Worm (Caenorhabditis elegans): ENCODE measurements around the gene srr-7.
"Not testable (repeated sequence)": the region's sequence is repeated elsewhere in the genome, so short reads cannot be mapped to it uniquely, and the experiment has no call there.

srr-7 gene

ce11 chrV:15115968-15116367 lies 12.1 kb upstream of the srr-7 start, which contains the start of gene T01G5.8:
Gene T01G5.8, plus strand, starts transcription at chrV:15116268.
- TF ChIP-seq unc-62 (GFP tag; optimal IDR thresholded peaks at IDR 0.05), result not testable (repeated sequence)

ce11 chrV:15119517-15119916 lies 8.5 kb upstream of the srr-7 start, which contains the start of gene flor-1:
Gene flor-1, minus strand, starts transcription at chrV:15119617.
- TF ChIP-seq unc-62 (GFP tag; optimal IDR thresholded peaks at IDR 0.05), result no peak

- not testable (repeated sequence) for TF ChIP-seq unc-62 (GFP tag; optimal IDR thresholded peaks at IDR 0.05)
Measured at ce11 chrV:15125162-15125561, 2.9 kb upstream of the srr-7 start, which contains the start of gene ugt-30. Gene ugt-30, minus strand, starts transcription at chrV:15125262.

ce11 chrV:15127413-15127812 lies 642 bp upstream of the srr-7 start, which contains the start of gene srj-27:
Gene srj-27, minus strand, starts transcription at chrV:15127513.
- TF ChIP-seq unc-62 (GFP tag; optimal IDR thresholded peaks at IDR 0.05), result no peak

ce11 chrV:15132423-15132822 lies 4.4 kb downstream of the srr-7 start, which contains the start of gene str-171:
Gene str-171, minus strand, starts transcription at chrV:15132523.
- TF ChIP-seq unc-62 (GFP tag; optimal IDR thresholded peaks at IDR 0.05), result no peak

ce11 chrV:15133812-15134211 lies 5.8 kb downstream of the srr-7 start:
- TF ChIP-seq unc-62 (GFP tag; optimal IDR thresholded peaks at IDR 0.05), result no peak

- TF ChIP-seq unc-62 (GFP tag; optimal IDR thresholded peaks at IDR 0.05), result no peak
Measured at ce11 chrV:15136772-15137171, 8.7 kb downstream of the srr-7 start, which contains the start of gene aipl-1. Gene aipl-1, minus strand, starts transcription at chrV:15136801.

ce11 chrV:15139811-15140210 lies 11.8 kb downstream of the srr-7 start:
- TF ChIP-seq unc-62 (GFP tag; optimal IDR thresholded peaks at IDR 0.05), result no peak

- no peak for TF ChIP-seq unc-62 (GFP tag; optimal IDR thresholded peaks at IDR 0.05)
Measured at ce11 chrV:15140247-15140646, 12.2 kb downstream of the srr-7 start, which contains the start of gene K08F9.3. Gene K08F9.3, plus strand, starts transcription at chrV:15140547.

- no peak for TF ChIP-seq unc-62 (GFP tag; optimal IDR thresholded peaks at IDR 0.05)
Measured at ce11 chrV:15143285-15143684, 15.2 kb downstream of the srr-7 start, which contains the start of gene K08F9.1. Gene K08F9.1, minus strand, starts transcription at chrV:15143385.

ce11 chrV:15143798-15144197 lies 15.7 kb downstream of the srr-7 start, which contains the start of gene K08F9.4:
Gene K08F9.4, plus strand, starts transcription at chrV:15144019.
- TF ChIP-seq unc-62 (GFP tag; optimal IDR thresholded peaks at IDR 0.05), result no peak

- no peak for TF ChIP-seq unc-62 (GFP tag; optimal IDR thresholded peaks at IDR 0.05)
Measured at ce11 chrV:15147776-15148175, 19.7 kb downstream of the srr-7 start, which contains the start of gene T09F5.20. Gene T09F5.20, minus strand, starts transcription at chrV:15147876.

- no peak for TF ChIP-seq unc-62 (GFP tag; optimal IDR thresholded peaks at IDR 0.05)
Measured at ce11 chrV:15148800-15149199, 20.7 kb downstream of the srr-7 start, which contains the start of gene T09F5.1. Gene T09F5.1, plus strand, starts transcription at chrV:15149100.

- TF ChIP-seq unc-62 (GFP tag; optimal IDR thresholded peaks at IDR 0.05), result no peak
Measured at ce11 chrV:15150176-15150575, 22.1 kb downstream of the srr-7 start.

ce11 chrV:15150661-15151060 lies 22.6 kb downstream of the srr-7 start, which contains the start of gene T09F5.2:
Gene T09F5.2, plus strand, starts transcription at chrV:15150961.
- TF ChIP-seq unc-62 (GFP tag; optimal IDR thresholded peaks at IDR 0.05), result no peak

- TF ChIP-seq unc-62 (GFP tag; optimal IDR thresholded peaks at IDR 0.05), result no peak
Measured at ce11 chrV:15152010-15152409, 24.0 kb downstream of the srr-7 start.

- TF ChIP-seq unc-62 (GFP tag; optimal IDR thresholded peaks at IDR 0.05), result no peak
Measured at ce11 chrV:15153277-15153676, 25.2 kb downstream of the srr-7 start, which contains the start of gene srh-55. Gene srh-55, plus strand, starts transcription at chrV:15153577.
